Fruit fly (Drosophila melanogaster): ENCODE measurements around the gene CG4613.
A peak's percentile ranks its signal among the peaks of the same experiment; 100 is the strongest.

dm6 chr3L:14537435-14537991, 16.0 kb upstream of the CG4613 start, which contains the start of gene Mpcp2:
- peak; percentile 100 for TF ChIP-seq vri (GFP tag; optimal IDR thresholded peaks at IDR 0.05)
- TF ChIP-seq CG34406 (GFP tag; optimal IDR thresholded peaks at IDR 0.05) = no peak
- no peak for TF ChIP-seq Sox102F (GFP tag; optimal IDR thresholded peaks at IDR 0.05)
- TF ChIP-seq CG16779 (tag; optimal IDR thresholded peaks at IDR 0.05) = no peak

All from whole organism, prepupa.